Worm (Caenorhabditis elegans) whole organism, early embryonic: Measurements from ENCODE around the gene Y36E3A.2.

Experiments
- B0310.2 ChIP-seq: sonication (generic microtip); optimal IDR thresholded peaks from 2 replicates; lab custom pipeline; 2016; ENCODE audit warnings: mild to moderate bottlenecking, missing genetic modification characterization, missing compliant biosample characterization
- F13C5.2 ChIP-seq: sonication (generic microtip); optimal IDR thresholded peaks from 2 replicates; lab custom pipeline; 2017; ENCODE audit warnings: mild to moderate bottlenecking, missing genetic modification characterization, inconsistent platforms, missing compliant biosample characterization
- aly-1 ChIP-seq: sonication (generic microtip); optimal IDR thresholded peaks from 2 replicates; lab custom pipeline; 2016; ENCODE audit warnings: missing genetic modification characterization, missing compliant biosample characterization
- ama-1 ChIP-seq: fragments of 150-350 bp; optimal IDR thresholded peaks from 2 replicates; lab custom pipeline; 2014
- ceh-13 ChIP-seq: fragments of 200-800 bp; sonication (Bioruptor generic); optimal IDR thresholded peaks from 2 replicates; lab custom pipeline; 2018; ENCODE audit warnings: mild to moderate bottlenecking, missing genetic modification characterization, missing compliant biosample characterization
- ceh-36 ChIP-seq: sonication (generic microtip); optimal IDR thresholded peaks from 2 replicates; lab custom pipeline; 2016; ENCODE audit warnings: missing genetic modification characterization, inconsistent platforms, missing compliant biosample characterization
- ets-7 ChIP-seq: sonication (generic microtip); optimal IDR thresholded peaks from 2 replicates; lab custom pipeline; 2016; ENCODE audit warnings: missing genotype, missing genetic modification characterization, missing compliant biosample characterization
- flt-1 ChIP-seq: fragments of 200-800 bp; sonication (Bioruptor generic); IDR thresholded peaks from 2 replicates; pipeline ENCODE4 v1.3.6; 2022; ENCODE audit warnings: missing genetic modification characterization, missing compliant biosample characterization
- hmbx-1 ChIP-seq: sonication (generic microtip); optimal IDR thresholded peaks from 2 replicates; lab custom pipeline; 2016; ENCODE audit warnings: mild to moderate bottlenecking, missing genetic modification characterization, missing compliant biosample characterization
- hmg-4 ChIP-seq: fragments of 200-800 bp; sonication (Bioruptor generic); optimal IDR thresholded peaks from 2 replicates; lab custom pipeline; 2018; ENCODE audit warnings: mild to moderate bottlenecking, missing genetic modification characterization, missing compliant biosample characterization
- hnd-1 ChIP-seq: sonication (generic microtip); optimal IDR thresholded peaks from 2 replicates; lab custom pipeline; 2016; ENCODE audit warnings: missing genetic modification characterization, missing compliant biosample characterization
- pes-1 ChIP-seq: fragments of 200-800 bp; sonication (Bioruptor generic); IDR thresholded peaks from 2 replicates; pipeline ENCODE4 v1.3.6; 2022; ENCODE audit warnings: missing genetic modification reagents, missing genetic modification characterization, missing compliant biosample characterization
- scrt-1 ChIP-seq: fragments of 200-800 bp; sonication (Bioruptor generic); IDR thresholded peaks from 2 replicates; pipeline ENCODE4 v1.3.6; 2022; ENCODE audit warnings: missing genetic modification characterization, missing compliant biosample characterization
- sea-1 ChIP-seq: fragments of 200-800 bp; sonication (Bioruptor generic); conservative IDR thresholded peaks from 2 replicates; pipeline ENCODE4 v1.3.6; 2022; ENCODE audit warnings: missing genetic modification characterization, missing compliant biosample characterization
- tbx-11 ChIP-seq: fragments of 200-800 bp; sonication (Bioruptor generic); IDR thresholded peaks from 2 replicates; pipeline ENCODE4 v1.3.6; 2022; ENCODE audit warnings: missing genetic modification characterization, missing compliant biosample characterization
- tbx-37 ChIP-seq: fragments of 200-800 bp; sonication (Bioruptor generic); conservative IDR thresholded peaks from 2 replicates; pipeline ENCODE4 v1.3.6; 2022; ENCODE audit warnings: missing genetic modification reagents, missing genetic modification characterization, missing compliant biosample characterization
- tra-4 ChIP-seq: sonication (generic microtip); optimal IDR thresholded peaks from 2 replicates; lab custom pipeline; 2017; ENCODE audit warnings: missing genetic modification characterization, missing compliant biosample characterization

The Y36E3A.2 gene

ce11 chrV:15401856-15402314, 24.0 kb upstream of the Y36E3A.2 start, which contains the start of gene fbxa-135:
fbxa-135 (plus strand) TSS chrV:15402264.
- TF ChIP-seq F13C5.2 (no peak), hmg-4 (GFP tag; lab: Kevin White, UChicago) (no peak), ama-1 (no peak), sea-1 (GFP tag; lab: Robert Waterston, UW) (no peak)

DNA sequence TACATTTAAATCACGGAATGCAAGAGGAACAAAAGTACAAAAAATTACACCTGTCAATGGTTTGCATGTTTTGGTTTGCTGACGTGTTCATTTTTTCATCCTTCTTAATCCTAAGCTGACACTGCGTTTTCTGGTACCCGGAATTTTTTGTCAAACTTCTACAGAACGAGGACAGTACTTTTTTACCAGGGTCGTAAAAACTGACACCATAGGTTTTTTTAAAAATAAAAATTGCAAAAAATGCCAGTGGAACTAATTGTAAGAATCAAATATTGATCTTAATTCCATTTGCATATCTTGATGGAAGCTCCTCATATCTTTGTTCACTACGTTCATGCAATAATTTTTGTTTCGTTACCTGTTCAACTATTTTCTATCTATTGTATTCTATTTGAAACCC, 21.0 kb upstream of the Y36E3A.2 start, which contains the start of gene srh-258:
Gene srh-258, plus strand, starts transcription at position 301 of the 400 bp plus-strand sequence.
- no peak for TF ChIP-seq F13C5.2
- no peak for TF ChIP-seq hnd-1 (tag; lab: Kevin White, UChicago)

DNA sequence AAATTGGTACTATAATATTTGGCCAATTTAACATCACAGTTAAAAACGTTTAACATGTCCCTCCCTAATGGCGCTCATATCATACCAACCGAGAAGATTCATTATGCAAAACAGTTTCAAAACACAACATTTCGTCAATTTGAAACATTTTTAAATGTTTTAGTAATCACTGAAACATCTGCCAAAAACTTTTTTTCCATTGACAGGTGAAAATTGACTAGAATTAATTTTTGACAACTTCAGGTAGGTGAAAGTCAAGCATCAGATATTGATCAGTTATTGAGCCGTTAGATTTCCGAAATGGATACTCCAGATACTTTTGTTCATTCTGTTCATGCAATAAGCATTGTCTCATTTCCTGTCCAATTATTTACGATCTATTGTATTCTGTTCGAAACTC, 18.9 kb upstream of the Y36E3A.2 start, which contains the start of gene srh-257:
Gene srh-257, plus strand, starts transcription at position 301 of the 400 bp plus-strand sequence.
- TF ChIP-seq hnd-1 (tag; lab: Kevin White, UChicago) (no peak), tbx-11 (GFP tag; lab: Robert Waterston, UW) (no peak), tbx-37 (GFP tag; lab: Robert Waterston, UW) (no peak), sea-1 (GFP tag; lab: Robert Waterston, UW) (no peak), hmg-4 (GFP tag; lab: Kevin White, UChicago) (no peak), aly-1 (tag; lab: Kevin White, UChicago) (no peak), hmbx-1 (no peak), ceh-36 (tag; lab: Kevin White, UChicago) (no peak), pes-1 (GFP tag; lab: Robert Waterston, UW) (no peak), B0310.2 (tag; lab: Kevin White, UChicago) (no peak), flt-1 (GFP tag; lab: Robert Waterston, UW) (no peak), ets-7 (tag; lab: Kevin White, UChicago) (no peak), ceh-13 (GFP tag; lab: Kevin White, UChicago) (no peak), ama-1 (no peak), F13C5.2 (no peak), tra-4 (tag; lab: Kevin White, UChicago) (no peak), scrt-1 (GFP tag; lab: Robert Waterston, UW) (no peak)

DNA sequence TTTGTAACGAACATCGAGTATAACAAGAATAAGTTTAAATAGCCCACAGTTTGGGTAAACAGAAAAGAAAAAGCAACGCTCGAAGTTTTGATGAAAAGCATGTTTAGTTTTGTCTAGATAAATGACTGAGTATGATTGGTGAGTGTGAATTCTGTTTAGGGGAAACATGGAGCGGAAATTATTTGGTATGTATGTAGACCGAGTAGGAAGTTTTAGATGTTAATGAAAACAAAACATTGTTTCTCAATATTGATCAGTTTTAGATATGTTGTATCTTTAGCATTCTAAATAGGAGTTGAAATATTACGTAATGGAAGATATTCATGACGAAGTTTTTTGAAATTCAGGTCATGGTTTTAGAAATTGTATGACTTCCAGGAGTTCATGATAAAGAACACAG, 13.2 kb upstream of the Y36E3A.2 start, which contains the start of gene srbc-63:
Gene srbc-63, minus strand, starts transcription at position 101 of the 400 bp plus-strand sequence.
- TF ChIP-seq ceh-36 (tag; lab: Kevin White, UChicago) (no peak), hmg-4 (GFP tag; lab: Kevin White, UChicago) (no peak), pes-1 (GFP tag; lab: Robert Waterston, UW) (no peak), ama-1 (no peak), sea-1 (GFP tag; lab: Robert Waterston, UW) (no peak), B0310.2 (tag; lab: Kevin White, UChicago) (no peak), tra-4 (tag; lab: Kevin White, UChicago) (no peak), F13C5.2 (no peak), tbx-37 (GFP tag; lab: Robert Waterston, UW) (no peak)

DNA sequence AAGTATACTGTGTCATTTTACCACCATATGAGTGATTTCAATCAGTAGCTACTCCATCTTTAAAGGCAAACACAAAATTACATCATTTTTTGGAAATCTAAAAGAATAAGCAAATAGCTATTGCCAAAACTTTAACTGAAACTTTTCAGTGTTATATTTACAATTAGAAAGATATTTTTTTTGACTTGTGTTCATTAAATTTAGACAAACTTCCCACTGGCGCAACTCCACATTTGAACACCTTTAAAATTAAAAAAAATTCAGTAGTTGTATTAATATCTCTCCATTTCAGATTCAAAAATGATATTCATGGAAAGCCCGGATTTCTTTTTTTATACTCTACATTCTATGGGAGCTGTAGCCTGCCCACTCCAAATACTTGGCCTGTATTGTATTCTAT, 12.0 kb upstream of the Y36E3A.2 start, which contains the start of gene srh-264:
Gene srh-264, plus strand, starts transcription at position 301 of the 400 bp plus-strand sequence.
- TF ChIP-seq hnd-1 (tag; lab: Kevin White, UChicago): no peak
- TF ChIP-seq aly-1 (tag; lab: Kevin White, UChicago): no peak
- no peak for TF ChIP-seq scrt-1 (GFP tag; lab: Robert Waterston, UW)
- no peak for TF ChIP-seq pes-1 (GFP tag; lab: Robert Waterston, UW)
- TF ChIP-seq ceh-13 (GFP tag; lab: Kevin White, UChicago): no peak
- no peak for TF ChIP-seq sea-1 (GFP tag; lab: Robert Waterston, UW)
- TF ChIP-seq B0310.2 (tag; lab: Kevin White, UChicago): no peak
- TF ChIP-seq ama-1: no peak

- TF ChIP-seq sea-1 (GFP tag; lab: Robert Waterston, UW) (no peak), tbx-11 (GFP tag; lab: Robert Waterston, UW) (no peak), hnd-1 (tag; lab: Kevin White, UChicago) (no peak), pes-1 (GFP tag; lab: Robert Waterston, UW) (no peak), ceh-36 (tag; lab: Kevin White, UChicago) (no peak), tra-4 (tag; lab: Kevin White, UChicago) (no peak), B0310.2 (tag; lab: Kevin White, UChicago) (no peak), ama-1 (no peak), ets-7 (tag; lab: Kevin White, UChicago) (no peak)
These were observed 9.9 kb upstream of the Y36E3A.2 start, which contains the start of gene srh-265 for ce11 chrV:15415951-15416350. srh-265 (plus strand) TSS chrV:15416251.

ce11 chrV:15417822-15418221, 8.0 kb upstream of the Y36E3A.2 start, which contains the start of gene T06E6.10:
T06E6.10 (plus strand) TSS chrV:15418122.
- TF ChIP-seq ama-1 (no peak), sea-1 (GFP tag; lab: Robert Waterston, UW) (no peak), hmbx-1 (no peak), F13C5.2 (no peak), aly-1 (tag; lab: Kevin White, UChicago) (no peak), flt-1 (GFP tag; lab: Robert Waterston, UW) (no peak), pes-1 (GFP tag; lab: Robert Waterston, UW) (no peak), hmg-4 (GFP tag; lab: Kevin White, UChicago) (no peak)

DNA sequence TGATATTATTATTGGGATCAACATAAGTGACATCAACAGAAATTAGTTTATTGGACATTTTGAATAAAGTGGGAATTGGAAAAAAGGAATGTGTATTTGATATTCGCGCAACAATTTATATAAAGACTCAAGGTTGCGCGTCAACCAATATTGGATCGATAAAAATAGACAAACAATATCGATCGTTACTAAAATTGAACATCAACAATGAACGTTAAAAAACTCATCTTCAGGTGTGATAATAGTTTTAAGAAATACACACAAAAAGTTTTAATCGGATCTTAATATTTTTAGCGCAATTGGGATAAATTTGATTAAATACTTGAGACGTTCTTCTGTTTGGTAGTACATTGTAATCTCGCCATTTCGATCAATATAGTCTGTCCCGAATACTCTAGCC, 2.2 kb upstream of the Y36E3A.2 start, which contains the start of gene fbxa-104:
Gene fbxa-104, minus strand, starts transcription at position 83 of the 400 bp plus-strand sequence.
- no peak for TF ChIP-seq hnd-1 (tag; lab: Kevin White, UChicago)
